Worm (Caenorhabditis elegans) whole organism, L3 larva: ENCODE data around the gene pks-1.

Experiments used
- R02D3.7 ChIP-seq: fragments of 150-350 bp; optimal IDR thresholded peaks from 2 replicates; lab custom pipeline; 2014; ENCODE audit warnings: missing biosample characterization, missing genetic modification characterization
- ama-1 ChIP-seq: fragments of 150-350 bp; optimal IDR thresholded peaks from 2 replicates; lab custom pipeline; 2018
- ceh-28 ChIP-seq: fragments of 150-350 bp; optimal IDR thresholded peaks from 2 replicates; lab custom pipeline; 2014; ENCODE audit warnings: missing biosample characterization, missing genetic modification reagents, missing genetic modification characterization
- ceh-82 ChIP-seq: fragments of 150-350 bp; optimal IDR thresholded peaks from 2 replicates; lab custom pipeline; 2014; ENCODE audit warnings: missing biosample characterization, missing genetic modification characterization
- ceh-9 ChIP-seq: sonication (generic microtip); optimal IDR thresholded peaks from 2 replicates; lab custom pipeline; 2018; ENCODE audit warnings: missing biosample characterization, missing genetic modification characterization
- egl-27 ChIP-seq: sonication (generic microtip); optimal IDR thresholded peaks from 4 replicates; lab custom pipeline; 2017; ENCODE audit warnings: missing biosample characterization, missing genetic modification reagents, missing genetic modification characterization
- egl-5 ChIP-seq: fragments of 150-350 bp; optimal IDR thresholded peaks from 2 replicates; lab custom pipeline; 2017; ENCODE audit warnings: missing biosample characterization, missing genetic modification reagents, missing genetic modification characterization, inconsistent platforms
- elt-1 ChIP-seq: fragments of 150-350 bp; optimal IDR thresholded peaks from 2 replicates; lab custom pipeline; 2014; ENCODE audit warnings: missing biosample characterization, missing genetic modification characterization
- elt-2 ChIP-seq: sonication (generic microtip); optimal IDR thresholded peaks from 2 replicates; lab custom pipeline; 2016; ENCODE audit warnings: missing genetic modification reagents, mild to moderate bottlenecking, missing genetic modification characterization, missing compliant biosample characterization
- elt-3 ChIP-seq, 3 experiments: fragments of 150-350 bp in 1 of 3; sonication (generic microtip) in 2 of 3; optimal IDR thresholded peaks; 2 replicates in 2 of 3; 4 replicates in 1 of 3; lab custom pipeline; 2014 to 2017; ENCODE audit warnings: missing biosample characterization in 3 of 3, missing genetic modification characterization in 3 of 3
- eor-1 ChIP-seq, 2 experiments: fragments of 150-350 bp; optimal IDR thresholded peaks; 2 replicates each; lab custom pipeline; 2014 to 2018; ENCODE audit warnings: missing biosample characterization in 2 of 2, missing genetic modification characterization in 2 of 2
- fkh-2 ChIP-seq: fragments of 150-350 bp; optimal IDR thresholded peaks from 2 replicates; lab custom pipeline; 2014; ENCODE audit warnings: missing biosample characterization, missing genetic modification reagents, missing genetic modification characterization
- hmg-11 ChIP-seq: sonication (generic microtip); optimal IDR thresholded peaks from 2 replicates; lab custom pipeline; 2016; ENCODE audit warnings: missing genetic modification characterization, missing compliant biosample characterization
- lin-39 ChIP-seq: fragments of 150-350 bp; optimal IDR thresholded peaks from 2 replicates; lab custom pipeline; 2018; ENCODE audit warnings: missing biosample characterization, missing genetic modification reagents, missing genetic modification characterization
- lsy-12 ChIP-seq: sonication (generic microtip); optimal IDR thresholded peaks from 2 replicates; lab custom pipeline; 2016; ENCODE audit warnings: mild to moderate bottlenecking, missing genetic modification characterization, missing compliant biosample characterization
- mdl-1 ChIP-seq: fragments of 150-350 bp; optimal IDR thresholded peaks from 2 replicates; lab custom pipeline; 2014; ENCODE audit warnings: missing biosample characterization, missing genetic modification characterization
- mml-1 ChIP-seq: fragments of 150-350 bp; sonication (generic microtip); optimal IDR thresholded peaks from 3 replicates; lab custom pipeline; 2014; ENCODE audit warnings: missing biosample characterization, missing genetic modification characterization
- nfya-1 ChIP-seq: sonication (generic microtip); optimal IDR thresholded peaks from 2 replicates; lab custom pipeline; 2017; ENCODE audit warnings: missing genetic modification characterization, mild to moderate bottlenecking, missing compliant biosample characterization, antibody characterized with exemption, moderate library complexity; ENCODE audit not compliant: insufficient read depth
- nhr-12 ChIP-seq: fragments of 150-350 bp; optimal IDR thresholded peaks from 2 replicates; lab custom pipeline; 2014; ENCODE audit warnings: missing biosample characterization, missing genetic modification characterization
- nhr-23 ChIP-seq: fragments of 150-350 bp; optimal IDR thresholded peaks from 2 replicates; lab custom pipeline; 2014; ENCODE audit warnings: missing biosample characterization, missing genetic modification reagents, missing genetic modification characterization
- nhr-25 ChIP-seq: sonication (generic microtip); optimal IDR thresholded peaks from 2 replicates; lab custom pipeline; 2017; ENCODE audit warnings: missing biosample characterization, missing genetic modification characterization
- nhr-28 ChIP-seq: fragments of 150-350 bp; optimal IDR thresholded peaks from 2 replicates; lab custom pipeline; 2014; ENCODE audit warnings: missing biosample characterization, missing genetic modification characterization
- nhr-43 ChIP-seq: sonication (generic microtip); optimal IDR thresholded peaks from 2 replicates; lab custom pipeline; 2016; ENCODE audit warnings: mild to moderate bottlenecking, missing genetic modification characterization, missing compliant biosample characterization; ENCODE audit not compliant: poor library complexity, severe bottlenecking
- nhr-76 ChIP-seq: fragments of 150-350 bp; sonication (generic microtip); optimal IDR thresholded peaks from 5 replicates; lab custom pipeline; 2014; ENCODE audit warnings: missing biosample characterization, missing genetic modification characterization
- pha-4 ChIP-seq: fragments of 150-350 bp; optimal IDR thresholded peaks from 2 replicates; lab custom pipeline; 2014; ENCODE audit warnings: missing biosample characterization, missing genetic modification reagents, missing genetic modification characterization
- pqm-1 ChIP-seq: fragments of 150-350 bp; optimal IDR thresholded peaks from 2 replicates; lab custom pipeline; 2017; ENCODE audit warnings: missing biosample characterization, missing genetic modification characterization, inconsistent platforms
- snpc-4 ChIP-seq: fragments of 150-350 bp; optimal IDR thresholded peaks from 2 replicates; lab custom pipeline; 2014; ENCODE audit warnings: missing biosample characterization, missing genetic modification characterization
- tbx-2 ChIP-seq: sonication (generic microtip); optimal IDR thresholded peaks from 2 replicates; lab custom pipeline; 2016; ENCODE audit warnings: mild to moderate bottlenecking, missing genetic modification characterization, missing compliant biosample characterization
- unc-39 ChIP-seq: sonication (generic microtip); optimal IDR thresholded peaks from 4 replicates; lab custom pipeline; 2017; ENCODE audit warnings: missing biosample characterization, missing genetic modification characterization
- zag-1 ChIP-seq: fragments of 150-350 bp; optimal IDR thresholded peaks from 2 replicates; lab custom pipeline; 2014; ENCODE audit warnings: missing biosample characterization, missing genetic modification characterization
- ztf-11 ChIP-seq: fragments of 150-350 bp; optimal IDR thresholded peaks from 2 replicates; lab custom pipeline; 2014; ENCODE audit warnings: missing biosample characterization, missing genetic modification characterization

Gene pks-1

ce11 chrX:5413510-5413909 is at the start of gene pks-1:
Gene pks-1 (plus strand): TSS chrX:5413810.
- TF ChIP-seq elt-3 (tag; optimal IDR thresholded peaks at IDR 0.05; lab: Kevin White, UChicago): no peak
- no peak for TF ChIP-seq nfya-1
- TF ChIP-seq snpc-4: no peak
- TF ChIP-seq tbx-2 (tag; lab: Kevin White, UChicago): no peak
- TF ChIP-seq mdl-1 (tag; lab: Kevin White, UChicago): no peak

ce11 chrX:5364222-5364621 is 49.4 kb upstream of the pks-1 start, which contains the start of gene chtl-1:
Gene chtl-1 (minus strand): TSS chrX:5364322.
- TF ChIP-seq nhr-23 (tag; lab: Kevin White, UChicago) (no peak), nhr-43 (no peak), pha-4 (tag; lab: Kevin White, UChicago) (peak; percentile 34)

ce11 chrX:5365437-5365836 is 48.2 kb upstream of the pks-1 start, which contains the start of gene F35C8.5:
Gene F35C8.5 (plus strand): TSS chrX:5365813.
- TF ChIP-seq pha-4 (tag; lab: Kevin White, UChicago): peak; percentile 16
- no peak for TF ChIP-seq nhr-25
- TF ChIP-seq elt-2 (tag; lab: Kevin White, UChicago): peak; percentile 57
- TF ChIP-seq fkh-2 (tag; lab: Kevin White, UChicago): no peak
- TF ChIP-seq pqm-1 (tag; lab: Kevin White, UChicago): peak; percentile 68

- TF ChIP-seq nhr-43 (no peak), lsy-12 (tag; lab: Kevin White, UChicago) (no peak), egl-5 (tag; lab: Kevin White, UChicago) (no peak), elt-2 (tag; lab: Kevin White, UChicago) (no peak), zag-1 (tag; lab: Kevin White, UChicago) (no peak), elt-3 (tag; optimal IDR thresholded peaks at IDR 0.05; lab: Kevin White, UChicago) (no peak), ama-1 (lab: Kevin White, UChicago) (no peak)
Observed at ce11 chrX:5366613-5367012, 47.0 kb upstream of the pks-1 start.

- peak; percentile 26 for TF ChIP-seq snpc-4
- TF ChIP-seq lin-39 (tag; lab: Kevin White, UChicago): peak; percentile 78
- peak; percentile 53 for TF ChIP-seq nfya-1
- no peak for TF ChIP-seq ceh-9
- peak; percentile 25 for TF ChIP-seq hmg-11 (tag; lab: Kevin White, UChicago)
Observed at ce11 chrX:5368220-5368619, 45.4 kb upstream of the pks-1 start, which contains the start of gene jkk-1. Gene jkk-1 (plus strand): TSS chrX:5368468.

ce11 chrX:5370605-5371004 is 43.0 kb upstream of the pks-1 start:
- no peak for TF ChIP-seq ztf-11
- TF ChIP-seq lsy-12 (tag; lab: Kevin White, UChicago): no peak
- no peak for TF ChIP-seq ceh-28 (tag; lab: Kevin White, UChicago)
- TF ChIP-seq nhr-76 (tag; lab: Kevin White, UChicago): no peak
- TF ChIP-seq R02D3.7 (tag; lab: Kevin White, UChicago): no peak
- TF ChIP-seq mdl-1 (tag; lab: Kevin White, UChicago): no peak
- no peak for TF ChIP-seq eor-1 (tag; optimal IDR thresholded peaks at IDR 0.05; lab: Kevin White, UChicago)
- TF ChIP-seq nhr-28 (tag; lab: Kevin White, UChicago): no peak
- TF ChIP-seq hmg-11 (tag; lab: Kevin White, UChicago): no peak
- TF ChIP-seq mml-1 (tag; lab: Kevin White, UChicago): no peak
- TF ChIP-seq egl-27 (tag; lab: Kevin White, UChicago): no peak
- no peak for TF ChIP-seq ceh-82 (tag; lab: Kevin White, UChicago)
- TF ChIP-seq tbx-2 (tag; lab: Kevin White, UChicago): no peak
- no peak for TF ChIP-seq unc-39
- no peak for TF ChIP-seq nhr-23 (tag; lab: Kevin White, UChicago)

- TF ChIP-seq ceh-9 (no peak), nhr-12 (tag; lab: Kevin White, UChicago) (no peak), unc-39 (no peak), lin-39 (tag; lab: Kevin White, UChicago) (no peak), ceh-82 (tag; lab: Kevin White, UChicago) (no peak), elt-1 (tag; lab: Kevin White, UChicago) (no peak), hmg-11 (tag; lab: Kevin White, UChicago) (no peak)
- TF ChIP-seq, all 47 proteins: peak for 0
Observed at ce11 chrX:5372638-5373037, 41.0 kb upstream of the pks-1 start, which contains the start of gene F35C8.8. Gene F35C8.8 (minus strand): TSS chrX:5372639.
